Worm (Caenorhabditis elegans): Measurements from ENCODE around the gene mes-1.

The mes-1 gene

DNA sequence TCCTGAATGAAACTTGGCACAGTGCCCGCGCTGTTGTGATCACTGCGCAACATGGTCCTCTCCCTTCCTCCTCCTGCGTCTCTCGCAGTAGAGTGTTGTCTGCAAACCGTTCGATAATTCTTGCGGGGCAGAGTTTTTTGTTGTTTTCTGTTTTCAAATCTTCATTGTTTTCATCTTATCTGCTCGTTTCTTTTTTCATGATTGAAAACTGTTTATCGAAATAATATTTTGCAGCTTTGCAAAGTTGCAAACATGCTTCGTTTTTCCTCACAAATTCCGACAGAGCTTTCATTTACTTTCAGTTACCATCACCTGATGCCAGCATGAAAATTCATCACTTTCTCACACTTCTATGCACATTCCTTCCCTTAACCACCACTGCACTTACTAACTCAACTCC lies at the start of gene mes-1:
TSS of gene mes-1 (plus strand) at position 301 of the 400 bp plus-strand sequence.
- TF ChIP-seq unc-62 (GFP tag; optimal IDR thresholded peaks at IDR 0.05) = no peak

DNA sequence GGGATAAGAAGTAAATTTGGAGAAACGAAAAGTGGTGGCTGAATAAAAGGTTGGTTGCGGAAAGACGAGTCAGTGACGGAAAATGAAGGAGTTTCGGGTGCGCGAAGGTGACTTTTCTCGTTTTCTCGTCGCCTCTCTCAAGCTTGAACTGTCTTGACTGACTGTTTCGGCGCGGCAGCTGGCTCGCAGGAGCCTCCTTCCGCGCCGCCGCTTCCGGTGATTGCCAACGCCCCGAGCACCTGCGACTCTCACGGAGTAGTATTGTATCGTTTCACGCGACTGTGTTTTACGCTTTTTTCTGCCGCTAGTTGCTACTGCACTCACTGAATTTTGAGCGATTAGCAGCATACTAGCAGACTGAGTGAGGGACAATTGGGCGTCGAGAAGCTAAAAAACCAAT lies 42.6 kb upstream of the mes-1 start, which contains the start of gene C34E11.2:
TSS of gene C34E11.2 (minus strand) at position 84 of the 400 bp plus-strand sequence.
- no peak for TF ChIP-seq unc-62 (GFP tag; optimal IDR thresholded peaks at IDR 0.05)

DNA sequence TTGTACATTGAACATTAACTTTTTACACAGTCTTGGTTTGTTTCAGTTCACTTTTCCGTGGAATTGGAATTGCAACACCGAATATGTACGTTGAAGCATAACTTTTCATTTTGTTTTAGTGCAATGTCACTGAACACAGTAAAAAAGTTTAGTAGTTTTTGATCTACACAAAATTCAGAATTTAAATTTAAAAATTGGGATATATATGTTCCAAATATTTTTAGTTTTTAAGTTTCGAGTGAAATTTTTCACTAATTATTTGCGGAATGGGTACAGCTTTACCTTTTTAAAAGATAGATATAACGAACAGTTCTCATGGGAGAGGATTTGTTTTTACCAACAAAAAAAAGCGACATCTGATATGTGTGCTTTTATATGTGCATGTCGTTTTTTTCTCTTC lies 40.5 kb upstream of the mes-1 start:
- TF ChIP-seq unc-62 (GFP tag; optimal IDR thresholded peaks at IDR 0.05) = no peak

DNA sequence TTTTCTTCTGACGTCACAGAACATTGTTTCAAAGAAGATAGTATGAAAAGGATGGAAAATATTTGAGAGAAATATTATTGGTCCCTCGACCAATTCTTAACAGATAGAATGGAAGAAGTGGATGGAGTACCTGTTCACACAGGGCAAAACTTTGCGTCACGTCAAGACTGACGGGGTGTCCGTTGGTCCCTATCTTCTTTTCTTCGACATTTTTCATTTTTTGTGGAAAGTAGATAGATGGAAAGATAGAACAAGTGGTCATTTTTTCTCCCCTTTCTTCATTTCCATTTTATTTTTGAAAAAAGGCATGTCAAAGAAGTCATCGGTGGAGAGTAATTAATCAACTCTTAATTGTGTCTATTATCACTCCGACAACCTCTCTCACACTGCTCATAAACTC lies 38.6 kb upstream of the mes-1 start:
- no peak for TF ChIP-seq unc-62 (GFP tag; optimal IDR thresholded peaks at IDR 0.05)

DNA sequence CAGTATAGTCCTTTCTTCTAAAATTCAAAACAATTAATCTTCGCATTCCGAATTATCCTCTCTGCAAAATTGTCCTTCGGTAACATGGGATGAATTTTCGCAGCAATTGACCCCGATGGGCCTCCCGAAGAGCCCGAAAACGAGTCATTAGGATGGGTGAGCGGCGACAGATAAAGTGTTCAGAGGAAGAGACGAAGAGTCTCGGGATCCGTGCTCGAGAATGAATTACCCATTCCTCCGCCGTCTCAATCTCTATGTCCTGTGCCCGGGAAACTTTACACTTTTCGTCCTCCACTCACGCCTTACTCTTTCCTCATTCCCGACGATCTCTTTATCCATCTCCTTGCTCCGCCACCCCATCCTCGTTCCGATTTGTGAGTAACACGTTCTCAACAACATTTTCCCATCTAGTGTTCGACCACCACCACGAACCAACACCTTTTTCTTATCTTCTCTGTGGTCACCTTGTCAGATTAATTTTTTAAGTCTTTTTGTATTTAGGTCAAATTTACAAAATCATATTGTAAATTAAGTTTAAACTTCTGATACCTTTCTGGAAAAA lies 36.0 kb upstream of the mes-1 start:
- no peak for TF ChIP-seq unc-62 (GFP tag; optimal IDR thresholded peaks at IDR 0.05)

DNA sequence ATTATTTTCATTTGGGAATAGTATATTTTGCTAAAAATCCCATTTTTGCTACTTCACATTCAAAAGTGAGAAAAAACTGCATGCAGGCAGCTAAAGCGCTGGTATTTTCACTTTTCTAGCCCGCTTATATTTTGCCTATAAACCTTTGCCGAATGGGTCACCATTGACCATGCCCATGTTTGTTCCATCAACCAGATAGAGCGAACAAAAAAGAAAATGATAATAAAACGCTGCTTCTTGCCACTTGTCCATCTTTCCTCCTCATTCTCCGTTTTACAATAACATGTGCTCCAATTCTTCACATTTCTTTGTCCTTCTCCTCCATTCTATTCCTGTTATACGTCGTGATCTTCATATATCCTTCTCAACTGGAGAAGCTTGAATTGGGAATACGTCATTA lies 33.6 kb upstream of the mes-1 start, which contains the start of gene tag-241:
TSS of gene tag-241 (plus strand) at position 301 of the 400 bp plus-strand sequence.
- TF ChIP-seq unc-62 (GFP tag; optimal IDR thresholded peaks at IDR 0.05) = no peak

DNA sequence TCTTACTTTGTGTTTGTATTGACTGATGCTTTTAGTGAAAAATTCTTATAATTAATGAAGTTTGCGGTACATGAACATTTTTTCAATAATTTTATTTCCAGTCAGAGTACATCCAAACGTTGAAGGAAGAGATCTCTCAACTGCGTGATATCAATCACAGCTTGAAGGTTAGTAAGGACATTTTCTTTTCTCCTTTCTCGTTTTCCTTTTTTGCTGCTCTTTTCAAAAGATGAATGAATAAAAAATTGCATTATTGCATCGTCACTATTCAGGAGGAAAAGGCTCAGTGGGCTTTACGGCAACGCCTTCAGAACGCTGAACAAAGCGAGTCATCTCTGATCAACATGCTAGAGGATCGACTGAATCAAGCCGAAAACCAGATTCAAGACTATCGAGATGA lies 30.4 kb upstream of the mes-1 start:
- TF ChIP-seq unc-62 (GFP tag; optimal IDR thresholded peaks at IDR 0.05) = no peak

DNA sequence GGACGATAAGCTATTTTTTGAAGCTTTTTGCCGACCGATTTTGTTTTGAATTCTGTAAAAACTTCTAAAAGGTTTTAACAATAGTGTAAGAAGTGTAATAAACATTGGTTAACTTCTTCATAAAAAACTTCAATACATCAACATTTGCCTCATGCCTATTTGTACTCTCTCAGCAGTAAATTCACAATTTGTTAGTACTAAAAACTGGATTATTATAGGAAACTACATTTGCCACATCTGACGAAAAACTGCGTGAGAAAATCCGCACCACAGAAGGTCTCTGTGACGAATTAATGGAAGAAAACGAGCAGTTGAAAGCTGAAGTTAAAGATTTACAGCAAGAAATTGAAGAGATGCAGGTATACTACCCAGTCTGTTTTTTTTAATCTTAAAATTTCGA lies 29.8 kb upstream of the mes-1 start:
- no peak for TF ChIP-seq unc-62 (GFP tag; optimal IDR thresholded peaks at IDR 0.05)

DNA sequence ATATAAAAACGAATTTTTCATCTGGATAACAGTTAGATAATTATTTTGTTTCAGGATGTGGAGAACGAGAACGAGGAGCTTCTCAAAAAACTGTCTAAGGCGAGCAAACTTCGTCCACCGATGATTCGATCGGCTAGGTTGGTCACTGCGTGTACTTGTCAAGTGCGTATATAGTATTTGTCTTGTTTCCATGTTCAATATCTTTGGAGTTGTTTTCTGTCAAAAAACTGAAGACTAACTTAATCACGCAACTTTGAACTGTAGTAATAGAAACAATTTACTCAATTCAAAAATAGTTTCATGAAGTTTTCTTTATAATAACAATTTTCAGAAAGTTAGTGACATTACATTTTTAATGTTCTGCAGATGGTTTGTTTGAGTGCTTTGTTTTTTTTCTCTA lies 28.6 kb upstream of the mes-1 start:
- TF ChIP-seq unc-62 (GFP tag; optimal IDR thresholded peaks at IDR 0.05) = no peak

DNA sequence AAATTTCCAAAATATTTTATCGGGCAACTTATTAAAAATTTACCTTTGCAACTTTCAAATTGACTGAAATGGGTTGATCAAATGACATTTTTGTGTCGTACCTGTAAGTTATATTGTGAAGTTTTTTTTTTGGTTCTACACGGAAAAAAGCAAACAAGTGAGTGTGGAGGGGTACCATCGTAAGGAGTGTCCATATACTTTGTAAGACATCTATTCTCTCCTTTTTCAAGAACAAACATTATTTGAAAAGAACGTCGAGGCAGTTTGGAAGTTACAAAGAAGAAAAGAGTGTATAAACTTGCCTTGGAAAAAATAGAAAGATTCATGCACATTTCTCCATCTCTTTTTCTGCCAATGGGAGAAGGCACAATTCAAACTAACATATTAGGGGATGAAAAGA lies 19.9 kb upstream of the mes-1 start, which contains the start of gene taf-7.1:
TSS of gene taf-7.1 (minus strand) at position 101 of the 400 bp plus-strand sequence.
- no peak for TF ChIP-seq unc-62 (GFP tag; optimal IDR thresholded peaks at IDR 0.05)

DNA sequence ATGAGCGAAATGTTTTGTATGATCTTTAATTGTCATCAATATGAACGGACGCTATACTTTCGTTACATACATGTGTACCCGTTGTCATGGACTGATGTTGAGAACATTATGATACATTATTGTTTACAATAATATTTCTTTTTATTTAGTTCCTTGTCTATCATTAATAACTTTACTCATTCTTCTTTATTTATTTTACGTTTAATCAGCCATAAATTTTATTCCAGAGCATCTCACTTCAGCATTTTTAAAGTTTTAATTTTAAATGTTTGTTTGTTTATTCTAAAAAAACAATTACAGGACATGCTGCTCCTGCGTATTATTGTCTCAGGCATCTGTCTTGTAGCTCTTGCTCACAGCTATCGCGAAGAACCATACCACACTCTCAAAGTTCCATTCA lies 13.9 kb upstream of the mes-1 start, which contains the start of gene F54F7.2:
TSS of gene F54F7.2 (plus strand) at position 301 of the 400 bp plus-strand sequence.
- TF ChIP-seq unc-62 (GFP tag; optimal IDR thresholded peaks at IDR 0.05) = no peak

DNA sequence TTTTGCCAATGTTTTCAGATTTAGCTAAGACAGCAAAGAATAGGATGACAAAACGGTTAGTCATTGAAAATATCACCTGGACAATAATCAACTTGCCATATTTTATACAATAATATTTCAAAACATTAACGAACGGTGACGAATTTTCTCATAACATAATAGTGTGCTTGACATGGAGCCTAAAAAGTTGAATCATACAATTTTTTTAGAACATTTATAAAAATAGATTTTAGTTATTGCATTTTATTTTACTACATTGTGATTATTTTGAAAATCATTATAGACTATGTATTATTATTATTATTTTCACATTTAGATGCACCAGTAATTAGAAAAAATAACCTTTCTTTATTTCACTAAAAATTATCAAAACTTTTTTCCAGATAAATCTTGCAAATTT lies 8.7 kb upstream of the mes-1 start, which contains the start of gene F54F7.9:
TSS of gene F54F7.9 (minus strand) at position 101 of the 400 bp plus-strand sequence.
- TF ChIP-seq unc-62 (GFP tag; optimal IDR thresholded peaks at IDR 0.05) = no peak

DNA sequence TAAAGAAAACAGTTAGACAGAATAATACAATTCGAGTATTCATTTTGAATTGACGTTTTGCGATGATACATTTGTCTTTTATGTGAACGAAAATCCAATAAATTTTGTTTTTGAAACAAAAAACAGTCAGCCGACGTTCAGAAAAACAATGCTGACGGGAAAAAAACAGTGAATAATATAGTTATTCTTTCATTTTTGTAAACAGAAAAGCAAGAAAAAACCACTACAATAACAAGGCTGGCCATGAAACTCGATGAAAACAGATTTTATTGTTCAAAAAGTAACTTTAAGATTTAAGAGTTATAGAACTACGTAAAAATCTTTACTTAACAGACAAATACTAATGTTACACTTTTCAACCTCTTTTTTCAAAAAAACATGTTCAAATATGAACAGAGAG lies 7.2 kb upstream of the mes-1 start, which contains the start of gene F54F7.3:
TSS of gene F54F7.3 (minus strand) at position 101 of the 400 bp plus-strand sequence.
- TF ChIP-seq unc-62 (GFP tag; optimal IDR thresholded peaks at IDR 0.05) = no peak

DNA sequence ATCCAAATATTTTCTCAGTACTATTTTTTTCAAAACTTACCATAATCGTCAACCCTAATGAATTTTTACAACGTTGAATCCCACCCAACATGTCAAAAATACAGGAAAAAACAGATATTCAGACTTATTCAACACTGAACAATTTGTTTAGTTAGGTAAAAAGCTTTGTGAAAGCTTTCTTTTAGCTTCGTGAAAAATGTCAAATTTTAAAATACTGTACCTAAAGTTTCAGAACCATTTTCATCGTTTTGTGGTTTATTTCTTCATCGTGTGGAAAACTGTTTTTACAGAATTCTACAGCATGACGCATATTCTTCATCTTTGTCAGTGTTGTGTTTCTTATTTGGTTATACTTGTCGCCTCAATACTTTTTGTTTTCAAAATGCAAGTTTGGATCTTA lies 6.7 kb upstream of the mes-1 start, which contains the start of gene F54F7.14:
TSS of gene F54F7.14 (plus strand) at position 301 of the 400 bp plus-strand sequence.
- TF ChIP-seq unc-62 (GFP tag; optimal IDR thresholded peaks at IDR 0.05) = no peak

DNA sequence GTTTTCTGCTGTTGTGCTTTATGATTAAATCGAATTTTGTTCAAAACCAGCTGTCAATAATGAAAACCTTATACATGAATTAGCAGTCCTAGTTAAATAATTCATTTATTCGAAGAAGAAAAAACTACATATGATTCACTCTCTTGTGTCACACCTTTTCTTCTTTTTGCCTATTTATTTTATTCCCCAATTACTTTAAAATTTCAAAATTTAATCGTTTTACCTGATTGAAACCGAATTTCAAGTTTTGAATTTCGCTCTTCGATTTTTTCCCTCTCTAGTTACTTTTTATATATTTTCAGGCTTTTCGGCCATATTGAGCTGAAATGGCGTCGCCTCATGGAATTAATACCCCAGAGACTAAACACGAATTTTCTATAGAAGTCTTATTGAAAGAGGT lies 4.8 kb upstream of the mes-1 start, which contains the start of gene xtr-1:
TSS of gene xtr-1 (plus strand) at position 301 of the 400 bp plus-strand sequence.
- no peak for TF ChIP-seq unc-62 (GFP tag; optimal IDR thresholded peaks at IDR 0.05)

DNA sequence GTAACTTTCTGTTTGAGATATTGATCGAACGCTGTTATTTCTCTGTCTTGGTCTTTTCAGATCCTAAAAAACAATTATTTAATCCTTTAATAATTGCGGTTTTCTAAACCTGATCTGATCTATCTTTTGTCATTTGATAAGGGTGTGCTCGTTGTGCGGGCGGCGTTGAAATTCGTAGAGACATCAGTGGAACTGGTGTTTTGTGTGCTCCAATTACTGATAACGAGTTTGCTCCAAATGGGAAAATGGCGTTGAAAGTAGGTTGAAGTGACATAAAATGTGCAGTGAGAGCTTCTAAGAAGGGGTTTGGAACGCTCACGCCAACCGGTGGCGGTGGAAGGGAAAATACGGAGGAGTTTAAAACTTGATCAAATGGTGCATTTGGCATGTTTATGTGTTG lies 2.8 kb upstream of the mes-1 start:
- TF ChIP-seq unc-62 (GFP tag; optimal IDR thresholded peaks at IDR 0.05) = no peak

DNA sequence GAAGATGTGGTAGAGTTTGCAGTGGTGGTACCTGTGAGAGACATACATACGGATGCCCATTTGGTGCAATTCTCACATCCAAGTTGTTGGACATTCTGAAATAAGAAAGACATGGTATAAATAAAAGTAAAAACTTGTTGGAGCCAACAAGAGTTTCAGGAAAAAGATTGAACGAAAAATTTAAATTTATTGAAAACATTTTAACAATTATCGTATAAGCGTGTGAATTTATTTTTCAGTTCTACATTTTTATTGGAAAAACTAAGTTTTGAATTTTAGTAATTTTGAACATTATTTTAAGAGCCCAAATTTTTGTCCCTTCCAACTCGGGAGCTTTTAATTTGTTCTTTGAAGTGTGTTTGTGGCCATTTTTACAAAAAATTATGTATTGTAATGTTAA lies 2.4 kb upstream of the mes-1 start, which contains the start of gene F54F7.8:
TSS of gene F54F7.8 (minus strand) at position 101 of the 400 bp plus-strand sequence.
- TF ChIP-seq unc-62 (GFP tag; optimal IDR thresholded peaks at IDR 0.05) = no peak
